Fruit fly (Drosophila melanogaster): Measurements from ENCODE around the gene Cph.

dm6 chrX:7228599-7228998 is 91.1 kb downstream of the Cph start:
- TF ChIP-seq ttk (GFP tag; IDR thresholded peaks at IDR 0.05) (no peak), B-H2 (GFP tag; optimal IDR thresholded peaks at IDR 0.05) (no peak), cato (GFP tag; optimal IDR thresholded peaks at IDR 0.05; ENCODE audit: borderline replicate concordance) (no peak), CG30020 (tag; optimal IDR thresholded peaks at IDR 0.05) (no peak), CG9727 (GFP tag; optimal IDR thresholded peaks at IDR 0.05) (no peak), CG13775 (GFP tag; optimal IDR thresholded peaks at IDR 0.05) (no peak), CG16779 (GFP tag; IDR thresholded peaks at IDR 0.05) (no peak), Gug (GFP tag; IDR thresholded peaks at IDR 0.05) (no peak)
